Fruit fly (Drosophila melanogaster) whole organism, wandering third instar larva: Measurements from ENCODE around the gene CG11584.

Source experiments
- CG9705 ChIP-seq: fragments of 200-800 bp; sonication (Bioruptor generic); optimal IDR thresholded peaks from 2 replicates; lab custom pipeline; 2018; ENCODE audit warnings: missing biosample characterization, mild to moderate bottlenecking, missing genetic modification characterization
- Hnf4 ChIP-seq: fragments of 200-800 bp; sonication (Bioruptor generic); optimal IDR thresholded peaks from 2 replicates; lab custom pipeline; 2016; ENCODE audit warnings: missing biosample characterization, mild to moderate bottlenecking, missing genetic modification characterization
- Hr78 ChIP-seq: fragments of >200 bp; optimal IDR thresholded peaks from 2 replicates; lab custom pipeline; 2017; ENCODE audit warnings: missing biosample characterization, missing genetic modification characterization
- OdsH ChIP-seq: fragments of 200-800 bp; sonication (Bioruptor generic); optimal IDR thresholded peaks from 2 replicates; lab custom pipeline; 2016; ENCODE audit warnings: missing biosample characterization, mild to moderate bottlenecking, missing genetic modification characterization
- brk ChIP-seq: fragments of 200-800 bp; sonication (Bioruptor generic); optimal IDR thresholded peaks from 2 replicates; lab custom pipeline; 2016; ENCODE audit warnings: missing biosample characterization, mild to moderate bottlenecking, missing genetic modification characterization
- dmrt93B ChIP-seq: fragments of 200-800 bp; sonication (Bioruptor generic); optimal IDR thresholded peaks from 2 replicates; lab custom pipeline; 2018; ENCODE audit warnings: missing biosample characterization, mild to moderate bottlenecking, missing genetic modification characterization
- dsf ChIP-seq: sonication (Bioruptor generic); optimal IDR thresholded peaks from 2 replicates; lab custom pipeline; 2016; ENCODE audit warnings: missing biosample characterization, missing genetic modification characterization, borderline replicate concordance
- h ChIP-seq: fragments of 200-800 bp; sonication (Bioruptor generic); optimal IDR thresholded peaks from 3 replicates; lab custom pipeline; 2016; ENCODE audit warnings: missing biosample characterization, mild to moderate bottlenecking, missing genetic modification characterization
- lola ChIP-seq: fragments of >200 bp; optimal IDR thresholded peaks from 2 replicates; lab custom pipeline; 2017; ENCODE audit warnings: missing biosample characterization, missing genetic modification characterization
- pan ChIP-seq: fragments of >200 bp; optimal IDR thresholded peaks from 2 replicates; lab custom pipeline; 2017
- psq ChIP-seq: fragments of 200-800 bp; sonication (Bioruptor generic); optimal IDR thresholded peaks from 3 replicates; lab custom pipeline; 2017; ENCODE audit warnings: missing biosample characterization, mild to moderate bottlenecking, missing genetic modification characterization, moderate library complexity
- sage ChIP-seq: fragments of 200-800 bp; sonication (Bioruptor generic); optimal IDR thresholded peaks from 2 replicates; lab custom pipeline; 2016; ENCODE audit warnings: missing biosample characterization, mild to moderate bottlenecking, missing genetic modification characterization
- woc ChIP-seq: sonication (Bioruptor generic); optimal IDR thresholded peaks from 2 replicates; lab custom pipeline; 2016; ENCODE audit warnings: missing biosample characterization, mild to moderate bottlenecking, missing genetic modification characterization

dm6 chrX:14148171-14148570, 32.7 kb upstream of the CG11584 start:
- TF ChIP-seq lola (GFP tag; lab: Kevin White, UChicago) (no peak), pan (no peak), psq (GFP tag; lab: Kevin White, UChicago) (no peak), dsf (no peak), brk (GFP tag; lab: Kevin White, UChicago) (no peak), dmrt93B (GFP tag; lab: Kevin White, UChicago) (no peak), Hnf4 (GFP tag; lab: Kevin White, UChicago) (no peak), OdsH (GFP tag; lab: Kevin White, UChicago) (no peak), sage (GFP tag; lab: Kevin White, UChicago) (no peak), Hr78 (no peak), woc (GFP tag; lab: Kevin White, UChicago) (no peak), h (GFP tag; lab: Kevin White, UChicago) (no peak), CG9705 (GFP tag; lab: Kevin White, UChicago) (no peak)
